Fruit fly (Drosophila melanogaster): ENCODE results near the gene Tspo.
A peak's percentile ranks its signal among the peaks of the same experiment; 100 is the strongest.

dm6 chr2L:516032-516993, 43.1 kb upstream of the Tspo start:
- TF ChIP-seq z (GFP tag; IDR thresholded peaks at IDR 0.05) (no peak), jumu (GFP tag; optimal IDR thresholded peaks at IDR 0.05) (peak; percentile 37), CG18764 (GFP tag; optimal IDR thresholded peaks at IDR 0.05) (peak; percentile 49), cas (GFP tag; IDR thresholded peaks at IDR 0.05) (peak; percentile 49; the same call in 1 of the 2 replicates), CG13624 (GFP tag; optimal IDR thresholded peaks at IDR 0.05) (peak; percentile 19), CG31365 (tag; optimal IDR thresholded peaks at IDR 0.05) (peak; percentile 45), kay (GFP tag; optimal IDR thresholded peaks at IDR 0.05) (peak; percentile 0), Sin3A (optimal IDR thresholded peaks at IDR 0.05) (no peak), NK7.1 (GFP tag; optimal IDR thresholded peaks at IDR 0.05) (no peak), CG9727 (GFP tag; optimal IDR thresholded peaks at IDR 0.05) (peak; percentile 75), CG17359 (tag; optimal IDR thresholded peaks at IDR 0.05) (peak; percentile 89)
